Worm (Caenorhabditis elegans) whole organism, young adult: ENCODE data around the gene R11F4.1.

Source experiments
- F10E7.11 ChIP-seq: sonication (generic microtip); optimal IDR thresholded peaks from 2 replicates; lab custom pipeline; 2017; ENCODE audit warnings: mild to moderate bottlenecking, missing genetic modification characterization, moderate library complexity, missing compliant biosample characterization
- F22D6.2 ChIP-seq: sonication (generic microtip); optimal IDR thresholded peaks from 2 replicates; lab custom pipeline; 2016; ENCODE audit warnings: mild to moderate bottlenecking, missing genetic modification characterization, missing compliant biosample characterization
- F52B5.7 ChIP-seq: sonication (generic microtip); optimal IDR thresholded peaks from 2 replicates; lab custom pipeline; 2016; ENCODE audit warnings: mild to moderate bottlenecking, missing genetic modification characterization, missing compliant biosample characterization
- F55B11.4 ChIP-seq: sonication (generic microtip); optimal IDR thresholded peaks from 2 replicates; lab custom pipeline; 2016; ENCODE audit warnings: missing compliant biosample characterization, missing genetic modification characterization, borderline replicate concordance; ENCODE audit not compliant: insufficient read depth
- K11D2.4 ChIP-seq: fragments of 200-800 bp; sonication (Bioruptor generic); IDR thresholded peaks from 2 replicates; pipeline ENCODE4 v1.3.6; 2022; ENCODE audit warnings: missing genetic modification reagents, missing genetic modification characterization, missing compliant biosample characterization
- K12H6.12 ChIP-seq: fragments of 200-800 bp; sonication (Bioruptor generic); optimal IDR thresholded peaks from 2 replicates; lab custom pipeline; 2018; ENCODE audit warnings: mild to moderate bottlenecking, missing genetic modification characterization, missing compliant biosample characterization
- Y53G8AR.9 ChIP-seq: fragments of 200-800 bp; sonication (Bioruptor generic); conservative IDR thresholded peaks from 2 replicates; pipeline ENCODE4 v1.3.6; 2022; ENCODE audit warnings: missing genetic modification reagents, missing genetic modification characterization, missing compliant biosample characterization
- ZK185.1 ChIP-seq: sonication (generic microtip); optimal IDR thresholded peaks from 2 replicates; lab custom pipeline; 2016; ENCODE audit warnings: mild to moderate bottlenecking, missing genetic modification characterization, missing compliant biosample characterization; ENCODE audit not compliant: poor library complexity, severe bottlenecking
- aptf-3 ChIP-seq: fragments of 200-800 bp; sonication (Bioruptor generic); IDR thresholded peaks from 2 replicates; pipeline ENCODE4 v1.3.6; 2022; ENCODE audit warnings: missing genetic modification characterization, missing compliant biosample characterization
- attf-6 ChIP-seq: fragments of 200-800 bp; sonication (Bioruptor generic); IDR thresholded peaks from 2 replicates; pipeline ENCODE4 v1.3.6; 2022; ENCODE audit warnings: missing genetic modification reagents, missing genetic modification characterization, missing compliant biosample characterization
- cebp-2 ChIP-seq: fragments of 200-800 bp; sonication (Bioruptor generic); IDR thresholded peaks from 2 replicates; pipeline ENCODE4 v1.3.6; 2022; ENCODE audit warnings: missing genetic modification characterization, missing compliant biosample characterization
- ceh-91 ChIP-seq: fragments of 200-800 bp; sonication (Bioruptor generic); IDR thresholded peaks from 2 replicates; pipeline ENCODE4 v1.3.6; 2022; ENCODE audit warnings: missing genetic modification reagents, missing genetic modification characterization, missing compliant biosample characterization
- die-1 ChIP-seq: sonication (generic microtip); optimal IDR thresholded peaks from 2 replicates; lab custom pipeline; 2016; ENCODE audit warnings: missing genotype, mild to moderate bottlenecking, missing genetic modification characterization, missing compliant biosample characterization
- dox-1 ChIP-seq: fragments of 200-800 bp; sonication (Bioruptor generic); IDR thresholded peaks from 2 replicates; pipeline ENCODE4 v1.3.6; 2022; ENCODE audit warnings: missing genetic modification reagents, missing genetic modification characterization, missing compliant biosample characterization
- dpff-1 ChIP-seq: sonication (generic microtip); optimal IDR thresholded peaks from 2 replicates; lab custom pipeline; 2017; ENCODE audit warnings: mild to moderate bottlenecking, missing genetic modification characterization, missing compliant biosample characterization
- dpl-1 ChIP-seq: fragments of 150-350 bp; optimal IDR thresholded peaks from 2 replicates; lab custom pipeline; 2014; ENCODE audit warnings: missing biosample characterization, missing genetic modification reagents, missing genetic modification characterization
- efl-1 ChIP-seq: fragments of 150-350 bp; optimal IDR thresholded peaks from 2 replicates; lab custom pipeline; 2014; ENCODE audit warnings: missing biosample characterization, missing genetic modification reagents, missing genetic modification characterization
- egl-18 ChIP-seq: fragments of 200-800 bp; sonication (Bioruptor generic); IDR thresholded peaks from 2 replicates; pipeline ENCODE4 v1.3.6; 2022; ENCODE audit warnings: missing genetic modification reagents, missing genetic modification characterization, missing compliant biosample characterization
- egl-44 ChIP-seq: fragments of 200-800 bp; sonication (Bioruptor generic); IDR thresholded peaks from 2 replicates; pipeline ENCODE4 v1.3.6; 2022; ENCODE audit warnings: missing genetic modification reagents, missing genetic modification characterization, missing compliant biosample characterization
- ekl-4 ChIP-seq: fragments of 200-800 bp; sonication (Bioruptor generic); IDR thresholded peaks from 2 replicates; pipeline ENCODE4 v1.3.6; 2022; ENCODE audit warnings: missing genetic modification reagents, missing genetic modification characterization, missing compliant biosample characterization
- hmg-1.2 ChIP-seq: fragments of 200-800 bp; sonication (Bioruptor generic); IDR thresholded peaks from 2 replicates; pipeline ENCODE4 v1.3.6; 2022; ENCODE audit warnings: missing genetic modification reagents, missing genetic modification characterization, missing compliant biosample characterization
- lag-1 ChIP-seq: fragments of 200-800 bp; sonication (Bioruptor generic); IDR thresholded peaks from 2 replicates; pipeline ENCODE4 v1.3.6; 2022; ENCODE audit warnings: missing genetic modification reagents, missing genetic modification characterization, missing compliant biosample characterization
- lin-54 ChIP-seq: fragments of 200-800 bp; sonication (Bioruptor generic); optimal IDR thresholded peaks from 2 replicates; lab custom pipeline; 2018; ENCODE audit warnings: mild to moderate bottlenecking, missing genetic modification characterization, missing compliant biosample characterization
- lir-1 ChIP-seq: fragments of 200-800 bp; sonication (Bioruptor generic); conservative IDR thresholded peaks from 2 replicates; pipeline ENCODE4 v1.3.6; 2022; ENCODE audit warnings: missing genetic modification reagents, missing genetic modification characterization, missing compliant biosample characterization
- madf-6 ChIP-seq: fragments of 200-800 bp; sonication (Bioruptor generic); IDR thresholded peaks from 2 replicates; pipeline ENCODE4 v1.3.6; 2022; ENCODE audit warnings: missing genetic modification reagents, missing genetic modification characterization, missing compliant biosample characterization
- madf-8 ChIP-seq: fragments of 200-800 bp; sonication (Bioruptor generic); conservative IDR thresholded peaks from 2 replicates; pipeline ENCODE4 v1.3.6; 2022; ENCODE audit warnings: missing genetic modification reagents, missing genetic modification characterization, missing compliant biosample characterization
- mes-4 ChIP-seq: sonication (generic microtip); optimal IDR thresholded peaks from 2 replicates; lab custom pipeline; 2016; ENCODE audit warnings: missing genotype, missing genetic modification characterization, missing compliant biosample characterization
- nfya-1 ChIP-seq: sonication (generic microtip); optimal IDR thresholded peaks from 2 replicates; lab custom pipeline; 2017; ENCODE audit warnings: antibody characterized with exemption, missing compliant biosample characterization, missing genetic modification characterization, borderline replicate concordance; ENCODE audit not compliant: insufficient read depth
- nhr-80 ChIP-seq: sonication (generic microtip); optimal IDR thresholded peaks from 2 replicates; lab custom pipeline; 2016; ENCODE audit warnings: missing genetic modification characterization, missing compliant biosample characterization
- pha-4 ChIP-seq: fragments of 150-350 bp; sonication (generic microtip); optimal IDR thresholded peaks from 2 replicates; lab custom pipeline; 2014; ENCODE audit warnings: missing biosample characterization, missing genetic modification reagents, missing genetic modification characterization
- sdz-38 ChIP-seq: sonication (generic microtip); optimal IDR thresholded peaks from 2 replicates; lab custom pipeline; 2016; ENCODE audit warnings: missing genotype, missing genetic modification characterization, missing compliant biosample characterization
- sea-2 ChIP-seq: fragments of 200-800 bp; sonication (Bioruptor generic); IDR thresholded peaks from 2 replicates; pipeline ENCODE4 v1.3.6; 2022; ENCODE audit warnings: missing genetic modification characterization, missing compliant biosample characterization
- snpc-1.1 ChIP-seq: sonication (generic microtip); optimal IDR thresholded peaks from 2 replicates; lab custom pipeline; 2017; ENCODE audit warnings: missing genetic modification characterization, mild to moderate bottlenecking, missing compliant biosample characterization, antibody characterized with exemption, moderate library complexity, missing genotype, missing genetic modification reagents; ENCODE audit not compliant: insufficient read depth
- tbp1 ChIP-seq: fragments of 200-800 bp; sonication (Bioruptor generic); optimal IDR thresholded peaks from 2 replicates; lab custom pipeline; 2018; ENCODE audit warnings: mild to moderate bottlenecking, missing genetic modification characterization, missing compliant biosample characterization
- zfh-2 ChIP-seq: fragments of 200-800 bp; sonication (Bioruptor generic); conservative IDR thresholded peaks from 2 replicates; pipeline ENCODE4 v1.3.6; 2022; ENCODE audit warnings: missing genetic modification reagents, missing genetic modification characterization, missing compliant biosample characterization
- ztf-22 ChIP-seq: fragments of 200-800 bp; sonication (Bioruptor generic); optimal IDR thresholded peaks from 2 replicates; lab custom pipeline; 2018; ENCODE audit warnings: mild to moderate bottlenecking, missing genetic modification characterization, moderate library complexity, missing compliant biosample characterization

Gene R11F4.1

DNA sequence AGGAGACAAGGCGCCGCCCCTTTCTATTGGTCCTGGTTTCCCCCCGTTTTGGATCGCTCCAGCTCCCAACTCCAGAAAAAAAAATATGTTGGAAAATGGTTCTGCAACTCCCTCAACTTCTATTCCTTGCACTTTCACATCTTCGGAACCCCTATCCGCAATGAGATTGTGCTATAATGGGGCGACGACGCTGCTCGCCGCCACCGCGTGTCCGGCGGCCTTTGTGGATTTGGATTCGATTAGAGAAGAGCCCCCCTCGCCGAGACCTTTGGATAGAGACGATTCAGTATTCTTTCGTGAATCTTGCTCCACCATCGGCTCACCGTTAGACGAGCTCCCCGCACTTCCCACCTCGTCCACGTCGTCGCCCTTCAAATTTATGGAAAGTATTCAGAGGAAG lies 15.5 kb downstream of the R11F4.1 start:
- TF ChIP-seq zfh-2 (GFP tag; lab: Robert Waterston, UW), result peak; percentile 80
- no peak for TF ChIP-seq ceh-91 (GFP tag; lab: Robert Waterston, UW)
- no peak for TF ChIP-seq cebp-2 (GFP tag; lab: Robert Waterston, UW)
- no peak for TF ChIP-seq lin-54 (GFP tag; lab: Kevin White, UChicago)
- TF ChIP-seq aptf-3 (GFP tag; lab: Robert Waterston, UW), result peak; percentile 14; the same call in 1 of the 2 replicates

DNA sequence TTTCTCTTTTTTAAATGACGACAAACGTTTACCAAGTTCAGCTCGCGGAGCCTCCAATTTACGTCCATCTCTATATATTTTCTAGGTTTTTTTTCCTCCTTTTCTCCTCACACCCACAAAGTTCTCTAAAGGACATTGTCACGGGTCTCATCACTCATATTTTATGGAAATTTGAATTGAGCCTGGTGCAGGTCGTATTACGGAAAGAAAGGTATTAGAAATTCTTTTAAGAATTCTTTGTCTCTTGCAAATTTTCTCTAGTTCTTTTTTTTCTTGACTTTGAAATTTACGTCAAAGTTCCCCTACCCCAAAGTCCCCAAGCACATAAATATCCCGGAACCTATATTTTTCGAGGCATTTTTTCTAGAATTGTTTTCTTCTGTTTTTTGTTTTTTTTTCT lies 26.8 kb downstream of the R11F4.1 start:
- no peak for TF ChIP-seq attf-6 (GFP tag; lab: Robert Waterston, UW)
- no peak for TF ChIP-seq F52B5.7 (tag; lab: Kevin White, UChicago)
- no peak for TF ChIP-seq nfya-1 (tag; lab: Kevin White, UChicago)
- TF ChIP-seq egl-18 (GFP tag; lab: Robert Waterston, UW), result no peak
- TF ChIP-seq, all 124 proteins: peak for 0

DNA sequence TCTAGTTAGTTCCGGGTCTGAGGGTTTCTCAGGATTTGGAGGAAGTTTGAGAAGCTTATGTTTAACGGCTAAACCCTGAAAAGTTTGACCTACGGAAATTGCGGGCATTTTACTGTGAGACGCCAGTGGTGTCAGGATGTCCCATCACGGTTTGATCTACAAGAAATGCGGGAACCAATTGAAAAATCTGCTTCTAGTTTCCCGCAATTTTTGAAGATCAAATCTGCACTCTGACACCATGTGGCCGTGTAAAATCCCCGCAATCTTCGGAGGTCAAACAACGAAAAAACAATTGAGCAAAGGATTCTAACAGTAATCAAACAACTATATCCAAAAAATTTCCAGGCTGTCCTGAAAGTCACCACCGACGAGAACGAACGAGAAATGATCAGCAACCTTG lies 31.2 kb downstream of the R11F4.1 start:
- TF ChIP-seq ztf-22 (GFP tag; lab: Kevin White, UChicago) (no peak), efl-1 (GFP tag; lab: Kevin White, UChicago) (peak; percentile 52), madf-6 (GFP tag; lab: Robert Waterston, UW) (peak; percentile 62)

DNA sequence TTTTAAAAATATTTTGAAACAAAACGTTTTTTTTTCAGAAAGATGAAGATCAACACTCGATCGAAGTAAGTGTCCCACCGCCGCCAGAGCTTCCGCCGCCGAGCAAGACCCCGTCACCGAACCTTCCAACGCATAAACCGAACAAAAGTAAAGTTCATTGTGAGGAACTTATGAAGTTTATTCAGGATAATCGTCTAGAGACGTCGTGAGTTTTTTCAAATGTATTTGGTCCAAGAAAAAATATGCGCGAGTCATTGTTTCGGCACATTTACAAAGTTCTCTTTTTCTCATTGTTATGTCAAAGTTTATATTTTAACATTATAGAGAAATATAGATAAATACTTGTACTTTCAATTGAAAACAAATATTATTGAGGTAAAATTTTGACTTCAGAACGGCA lies 33.5 kb downstream of the R11F4.1 start:
- TF ChIP-seq K11D2.4 (GFP tag; lab: Robert Waterston, UW), result no peak
- TF ChIP-seq lag-1, result no peak
- TF ChIP-seq ZK185.1, result no peak
- no peak for TF ChIP-seq lir-1 (GFP tag; lab: Robert Waterston, UW)
- no peak for TF ChIP-seq pha-4
- TF ChIP-seq sea-2 (GFP tag; lab: Robert Waterston, UW), result no peak
- no peak for TF ChIP-seq egl-18 (GFP tag; lab: Robert Waterston, UW)
- TF ChIP-seq ekl-4, result no peak
- no peak for TF ChIP-seq ztf-22 (GFP tag; lab: Kevin White, UChicago)
- no peak for TF ChIP-seq dpl-1 (GFP tag; lab: Kevin White, UChicago)
- TF ChIP-seq snpc-1.1 (tag; lab: Kevin White, UChicago), result no peak

DNA sequence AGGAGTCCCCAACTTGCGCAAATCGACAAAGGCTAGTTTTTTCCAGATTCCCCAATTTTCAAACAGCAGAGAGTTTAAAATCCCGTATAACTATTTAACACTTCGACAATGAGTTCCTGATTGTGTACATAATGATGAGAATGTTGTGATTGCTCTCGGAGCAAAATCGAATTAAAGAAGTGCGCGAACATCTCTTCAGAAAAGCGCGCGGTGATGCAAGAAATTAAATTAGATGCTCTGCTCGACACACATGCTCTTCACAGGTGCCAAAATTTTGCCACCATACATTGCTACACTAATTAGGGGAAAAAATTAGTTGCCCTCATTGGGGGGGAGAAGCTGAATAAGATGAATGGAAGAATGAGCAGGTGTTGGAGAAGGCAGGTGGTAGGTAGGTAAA lies 37.7 kb downstream of the R11F4.1 start:
- TF ChIP-seq tbp1 (GFP tag; lab: Kevin White, UChicago) (no peak), nhr-80 (tag; lab: Kevin White, UChicago) (no peak), F10E7.11 (tag; lab: Kevin White, UChicago) (no peak), Y53G8AR.9 (GFP tag; lab: Robert Waterston, UW) (no peak), mes-4 (tag; lab: Kevin White, UChicago) (no peak), F55B11.4 (tag; lab: Kevin White, UChicago) (no peak), egl-44 (GFP tag; lab: Robert Waterston, UW) (no peak), die-1 (tag; lab: Kevin White, UChicago) (no peak), egl-18 (GFP tag; lab: Robert Waterston, UW) (no peak), K12H6.12 (no peak), sdz-38 (tag; lab: Kevin White, UChicago) (no peak), F22D6.2 (tag; lab: Kevin White, UChicago) (no peak), hmg-1.2 (no peak), madf-8 (GFP tag; lab: Robert Waterston, UW) (no peak), F52B5.7 (tag; lab: Kevin White, UChicago) (no peak), dox-1 (GFP tag; lab: Robert Waterston, UW) (no peak), dpff-1 (tag; lab: Kevin White, UChicago) (no peak)
